Worm (Caenorhabditis elegans): ENCODE results near the gene tex-2.

The tex-2 gene

ce11 chrII:5873564-5874070 lies at the start of gene tex-2 (continued):
- TF ChIP-seq snpc-4 (tag; optimal IDR thresholded peaks at IDR 0.05) (no peak), zfp-2 (tag; optimal IDR thresholded peaks at IDR 0.05) (no peak), arid-1 (GFP tag; conservative IDR thresholded peaks at IDR 0.05) (no peak)

DNA sequence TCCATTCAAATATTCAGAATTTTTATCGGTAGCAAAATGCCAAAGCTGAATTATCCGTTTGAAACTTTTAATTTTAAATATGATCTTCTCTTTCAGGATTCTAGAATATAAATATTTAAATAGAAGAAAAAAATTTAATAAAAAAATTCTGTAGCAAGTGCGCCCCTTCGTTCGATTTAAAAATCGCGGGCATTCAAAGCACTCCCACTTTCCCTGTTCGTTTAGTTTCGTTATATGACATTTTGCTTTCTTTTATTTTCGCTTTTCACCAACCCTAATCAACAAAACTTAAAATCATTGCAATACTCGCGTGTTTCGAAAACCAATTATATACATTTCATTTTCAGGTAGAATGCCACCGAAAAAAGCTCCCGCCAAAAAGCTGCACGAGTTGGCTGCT lies 48.2 kb upstream of the tex-2 start, which contains the start of gene vrk-1:
vrk-1 (plus strand) TSS at position 348 of the 400 bp plus-strand sequence.
- TF ChIP-seq lsy-2 (tag; optimal IDR thresholded peaks at IDR 0.05) (peak in 1 of 2 experiments; percentile 25), mes-2 (tag; optimal IDR thresholded peaks at IDR 0.05; ENCODE audit: poor library complexity, severe bottlenecking) (peak; percentile 24), F26F4.8 (GFP tag; conservative IDR thresholded peaks at IDR 0.05) (no peak), lin-38 (GFP tag; IDR thresholded peaks at IDR 0.05) (peak; percentile 47), dpl-1 (GFP tag; optimal IDR thresholded peaks at IDR 0.05) (peak; percentile 48)

DNA sequence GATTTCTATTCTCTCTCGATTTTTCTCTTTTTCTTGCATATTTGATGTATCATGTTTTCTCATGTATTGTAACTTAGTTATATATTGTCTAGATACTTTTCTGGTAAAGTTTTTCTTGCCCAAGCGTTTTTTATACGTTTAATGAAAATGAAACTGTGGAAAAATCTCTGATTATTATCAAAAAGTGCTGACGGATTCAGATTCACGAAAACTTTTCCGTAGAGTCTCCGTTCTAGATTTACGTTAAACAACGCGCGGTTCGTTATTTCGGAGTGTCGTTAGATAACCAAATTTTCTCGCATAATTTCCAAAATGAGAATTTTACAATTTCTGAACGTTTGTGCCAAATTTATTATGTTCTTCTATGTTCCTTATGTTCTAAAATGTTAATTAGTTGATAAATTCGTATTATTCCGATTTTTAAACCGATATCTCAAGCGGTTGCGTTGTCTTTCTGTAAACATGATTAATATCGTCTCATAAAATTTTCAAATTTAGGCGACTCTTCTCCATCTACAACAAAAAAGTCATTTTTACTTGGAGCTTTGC lies 44.8 kb upstream of the tex-2 start, which contains the start of gene ptp-2:
ptp-2 (plus strand) TSS at position 499 of the 549 bp plus-strand sequence.
- TF ChIP-seq ceh-20 (GFP tag; IDR thresholded peaks at IDR 0.05) (no peak), tra-1 (GFP tag; IDR thresholded peaks at IDR 0.05) (no peak), nhr-6 (tag; optimal IDR thresholded peaks at IDR 0.05) (no peak), snpc-1.2 (GFP tag; IDR thresholded peaks at IDR 0.05) (no peak), R02D3.7 (tag; optimal IDR thresholded peaks at IDR 0.05) (peak; percentile 25), madf-5 (GFP tag; IDR thresholded peaks at IDR 0.05) (no peak), nhr-102 (tag; optimal IDR thresholded peaks at IDR 0.05) (no peak), ctbp-1 (GFP tag; IDR thresholded peaks at IDR 0.05) (no peak), ceh-62 (tag; optimal IDR thresholded peaks at IDR 0.05) (no peak), nhr-42 (GFP tag; IDR thresholded peaks at IDR 0.05) (no peak), ama-1 (optimal IDR thresholded peaks at IDR 0.05) (peak; percentile 5), lin-38 (GFP tag; IDR thresholded peaks at IDR 0.05) (peak; percentile 45; the same call in 1 of the 2 replicates), gei-8 (GFP tag; optimal IDR thresholded peaks at IDR 0.05) (no peak), ztf-7 (tag; optimal IDR thresholded peaks at IDR 0.05) (no peak), nhr-10 (tag; optimal IDR thresholded peaks at IDR 0.05) (no peak), dmd-9 (GFP tag; IDR thresholded peaks at IDR 0.05) (no peak), ZK546.5 (tag; optimal IDR thresholded peaks at IDR 0.05) (no peak), D1046.2 (GFP tag; IDR thresholded peaks at IDR 0.05) (no peak), zfp-3 (GFP tag; conservative IDR thresholded peaks at IDR 0.05) (no peak), tag-97 (GFP tag; IDR thresholded peaks at IDR 0.05) (no peak), ceh-82 (tag; optimal IDR thresholded peaks at IDR 0.05) (no peak), zfp-2 (tag; optimal IDR thresholded peaks at IDR 0.05) (no peak), zip-11 (GFP tag; IDR thresholded peaks at IDR 0.05) (no peak), daf-16 (GFP tag; optimal IDR thresholded peaks at IDR 0.05) (no peak), daf-16 (tag; optimal IDR thresholded peaks at IDR 0.05) (peak; percentile 1), php-3 (GFP tag; IDR thresholded peaks at IDR 0.05) (no peak), T20F7.1 (GFP tag; optimal IDR thresholded peaks at IDR 0.05) (peak; percentile 96), F10B5.3 (tag; optimal IDR thresholded peaks at IDR 0.05) (no peak), hmg-1.1 (GFP tag; IDR thresholded peaks at IDR 0.05) (no peak), duxl-1 (tag; optimal IDR thresholded peaks at IDR 0.05; ENCODE audit: poor library complexity) (no peak), lim-7 (GFP tag; IDR thresholded peaks at IDR 0.05) (no peak), mep-1 (tag; optimal IDR thresholded peaks at IDR 0.05) (peak; percentile 61), aha-1 (tag) (no peak), ces-1 (GFP tag; optimal IDR thresholded peaks at IDR 0.05) (no peak), lin-29 (GFP tag; IDR thresholded peaks at IDR 0.05) (no peak), ZK337.2 (GFP tag; IDR thresholded peaks at IDR 0.05) (no peak), ceh-44 (GFP tag; IDR thresholded peaks at IDR 0.05) (no peak), spr-3 (GFP tag; optimal IDR thresholded peaks at IDR 0.05) (no peak), Y48G9A.11 (GFP tag; IDR thresholded peaks at IDR 0.05) (peak; percentile 93), hif-1 (tag; optimal IDR thresholded peaks at IDR 0.05) (peak in 1 of 2 experiments; percentile 27), ceh-32 (tag; optimal IDR thresholded peaks at IDR 0.05; ENCODE audit: poor library complexity) (no peak)

Data from whole organism, L4 larva.